Fruit fly (Drosophila melanogaster) whole organism, embryonic: ENCODE data around the gene Bro.

ENCODE experiments used
- Abd-B ChIP-seq: fragments of 200-800 bp; sonication (Bioruptor generic); optimal IDR thresholded peaks from 2 replicates; lab custom pipeline; 2018; ENCODE audit warnings: missing biosample characterization, mild to moderate bottlenecking, missing genetic modification characterization, moderate library complexity
- Bdp1 ChIP-seq: fragments of 200-800 bp; sonication (Bioruptor generic); optimal IDR thresholded peaks from 3 replicates; lab custom pipeline; 2016; ENCODE audit warnings: missing biosample characterization, missing genetic modification characterization
- Bgb ChIP-seq: fragments of 200-800 bp; sonication (Bioruptor generic); IDR thresholded peaks from 2 replicates; pipeline ENCODE4 v1.3.6; 2022; ENCODE audit warnings: missing biosample characterization, missing genetic modification characterization; ENCODE audit not compliant: partially characterized antibody
- CG10321 ChIP-seq: fragments of 200-800 bp; sonication (Bioruptor generic); IDR thresholded peaks from 2 replicates; pipeline ENCODE4 v1.3.6; 2022; ENCODE audit warnings: missing biosample characterization, missing genetic modification characterization
- CG11723 ChIP-seq: fragments of 200-800 bp; sonication (Bioruptor generic); optimal IDR thresholded peaks from 2 replicates; lab custom pipeline; 2017; ENCODE audit warnings: missing biosample characterization, mild to moderate bottlenecking, missing genetic modification characterization
- CG12071 ChIP-seq: fragments of 200-800 bp; sonication (Bioruptor generic); optimal IDR thresholded peaks from 3 replicates; lab custom pipeline; 2018; ENCODE audit warnings: missing biosample characterization, mild to moderate bottlenecking, missing genetic modification characterization
- CG1233 ChIP-seq: fragments of 200-800 bp; sonication (Bioruptor generic); optimal IDR thresholded peaks from 4 replicates; lab custom pipeline; 2018; ENCODE audit warnings: missing biosample characterization, mild to moderate bottlenecking, missing genetic modification characterization
- CG12391 ChIP-seq: fragments of 200-800 bp; sonication (Bioruptor generic); optimal IDR thresholded peaks from 3 replicates; lab custom pipeline; 2018; ENCODE audit warnings: missing biosample characterization, mild to moderate bottlenecking, missing genetic modification characterization, moderate library complexity
- CG13424 ChIP-seq: fragments of 200-800 bp; sonication (Bioruptor generic); optimal IDR thresholded peaks from 2 replicates; lab custom pipeline; 2019; ENCODE audit warnings: missing biosample characterization, mild to moderate bottlenecking, missing genetic modification characterization, moderate library complexity
- CG14965 ChIP-seq: fragments of 200-800 bp; sonication (Bioruptor generic); optimal IDR thresholded peaks from 2 replicates; lab custom pipeline; 2016; ENCODE audit warnings: missing biosample characterization, missing genetic modification characterization, borderline replicate concordance
- CG15479 ChIP-seq: fragments of 200-800 bp; sonication (Bioruptor generic); optimal IDR thresholded peaks from 3 replicates; lab custom pipeline; 2019; ENCODE audit warnings: missing biosample characterization, mild to moderate bottlenecking, missing genetic modification characterization, moderate library complexity
- CG15601 ChIP-seq: fragments of 200-800 bp; sonication (Bioruptor generic); optimal IDR thresholded peaks from 3 replicates; lab custom pipeline; 2019; ENCODE audit warnings: missing biosample characterization, mild to moderate bottlenecking, missing genetic modification characterization, moderate library complexity
- CG18599 ChIP-seq: fragments of 200-800 bp; sonication (Bioruptor generic); optimal IDR thresholded peaks from 3 replicates; lab custom pipeline; 2017; ENCODE audit warnings: missing biosample characterization, missing genetic modification characterization, mild to moderate bottlenecking, moderate library complexity, missing genetic modification reagents
- CG31441 ChIP-seq: fragments of 200-800 bp; sonication (Bioruptor generic); IDR thresholded peaks from 2 replicates; pipeline ENCODE4 v1.3.6; 2022; ENCODE audit warnings: missing biosample characterization, missing genetic modification characterization
- CG32772 ChIP-seq: fragments of 200-800 bp; sonication (Bioruptor generic); IDR thresholded peaks from 2 replicates; pipeline ENCODE4 v1.3.6; 2022; ENCODE audit warnings: missing biosample characterization, missing genetic modification characterization
- CG3995 ChIP-seq: fragments of 200-800 bp; sonication (Bioruptor generic); optimal IDR thresholded peaks from 3 replicates; lab custom pipeline; 2016; ENCODE audit warnings: missing biosample characterization, missing genetic modification characterization
- CG4424 ChIP-seq: fragments of 200-800 bp; sonication (Bioruptor generic); optimal IDR thresholded peaks from 3 replicates; lab custom pipeline; 2016; ENCODE audit warnings: missing biosample characterization, missing genetic modification characterization
- CG4854 ChIP-seq: fragments of 200-800 bp; sonication (Bioruptor generic); optimal IDR thresholded peaks from 2 replicates; lab custom pipeline; 2016; ENCODE audit warnings: missing biosample characterization, missing genetic modification characterization, inconsistent platforms
- CG7745 ChIP-seq: fragments of 200-800 bp; sonication (Bioruptor generic); optimal IDR thresholded peaks from 2 replicates; lab custom pipeline; 2018; ENCODE audit warnings: missing biosample characterization, mild to moderate bottlenecking, missing genetic modification characterization, moderate library complexity
- CG7786 ChIP-seq: fragments of 200-800 bp; sonication (Bioruptor generic); optimal IDR thresholded peaks from 2 replicates; lab custom pipeline; 2016; ENCODE audit warnings: missing biosample characterization, missing genetic modification characterization
- CG7987 ChIP-seq: fragments of 200-800 bp; sonication (Bioruptor generic); optimal IDR thresholded peaks from 2 replicates; lab custom pipeline; 2018; ENCODE audit warnings: missing biosample characterization, mild to moderate bottlenecking, missing genetic modification characterization, moderate library complexity
- Drgx ChIP-seq: fragments of 200-800 bp; sonication (Bioruptor generic); IDR thresholded peaks from 2 replicates; pipeline ENCODE4 v1.3.6; 2022; ENCODE audit warnings: missing biosample characterization, missing genetic modification characterization
- Gsc ChIP-seq: fragments of 200-800 bp; sonication (Bioruptor generic); IDR thresholded peaks from 2 replicates; pipeline ENCODE4 v1.3.6; 2022; ENCODE audit warnings: missing biosample characterization, missing genetic modification characterization
- Max ChIP-seq: fragments of 200-800 bp; sonication (Bioruptor generic); optimal IDR thresholded peaks from 2 replicates; lab custom pipeline; 2016; ENCODE audit warnings: missing biosample characterization, mild to moderate bottlenecking, missing genetic modification characterization
- Med ChIP-seq: fragments of 200-800 bp; sonication (Bioruptor generic); peaks from one replicate; lab custom pipeline; 2016; ENCODE audit warnings: missing biosample characterization, missing genetic modification characterization, mild to moderate bottlenecking, inconsistent platforms, moderate library complexity
- Meics ChIP-seq: fragments of 200-800 bp; sonication (Bioruptor generic); optimal IDR thresholded peaks from 2 replicates; lab custom pipeline; 2017; ENCODE audit warnings: missing biosample characterization, mild to moderate bottlenecking, missing genetic modification characterization
- NK7.1 ChIP-seq: fragments of 200-800 bp; sonication (Bioruptor generic); optimal IDR thresholded peaks from 3 replicates; lab custom pipeline; 2016; ENCODE audit warnings: missing biosample characterization, missing genetic modification characterization
- Nf-YB ChIP-seq: fragments of 200-800 bp; sonication (Bioruptor generic); optimal IDR thresholded peaks from 3 replicates; lab custom pipeline; 2019; ENCODE audit warnings: missing biosample characterization, mild to moderate bottlenecking, missing genetic modification characterization, moderate library complexity
- Pdp1 ChIP-seq, 2 experiments: fragments of 200-800 bp; sonication (Bioruptor generic); optimal IDR thresholded peaks; 3 replicates each; lab custom pipeline; 2016; ENCODE audit warnings: missing biosample characterization in 2 of 2, missing genetic modification characterization in 2 of 2, mild to moderate bottlenecking in 1 of 2, moderate library complexity in 1 of 2
- Rx ChIP-seq: fragments of 200-800 bp; sonication (Bioruptor generic); IDR thresholded peaks from 2 replicates; pipeline ENCODE4 v1.3.6; 2022; ENCODE audit warnings: missing biosample characterization, missing genetic modification characterization
- abd-A ChIP-seq: fragments of 200-800 bp; sonication (Bioruptor generic); optimal IDR thresholded peaks from 3 replicates; lab custom pipeline; 2019; ENCODE audit warnings: missing biosample characterization, mild to moderate bottlenecking, missing genetic modification characterization, moderate library complexity
- aop ChIP-seq: fragments of 200-800 bp; sonication (Bioruptor generic); IDR thresholded peaks from 2 replicates; pipeline ENCODE4 v1.3.6; 2022; ENCODE audit warnings: missing biosample characterization, missing genetic modification characterization
- btn ChIP-seq: fragments of 200-800 bp; sonication (Bioruptor generic); optimal IDR thresholded peaks from 2 replicates; lab custom pipeline; 2016; ENCODE audit warnings: missing biosample characterization, missing genetic modification characterization
- crc ChIP-seq: fragments of 200-800 bp; sonication (Bioruptor generic); optimal IDR thresholded peaks from 2 replicates; lab custom pipeline; 2016; ENCODE audit warnings: missing biosample characterization, missing genetic modification characterization
- dysf ChIP-seq: fragments of 200-800 bp; sonication (Bioruptor generic); IDR thresholded peaks from 3 replicates; pipeline ENCODE4 v1.3.6; 2022; ENCODE audit warnings: missing biosample characterization, missing genetic modification characterization
- en ChIP-seq: fragments of 200-800 bp; sonication (Bioruptor generic); optimal IDR thresholded peaks from 2 replicates; lab custom pipeline; 2016; ENCODE audit warnings: missing biosample characterization, missing genetic modification characterization
- eyg ChIP-seq: fragments of 200-800 bp; sonication (Bioruptor generic); optimal IDR thresholded peaks from 3 replicates; lab custom pipeline; 2016; ENCODE audit warnings: missing biosample characterization, missing genetic modification characterization
- fd3F ChIP-seq: fragments of 200-800 bp; sonication (Bioruptor generic); optimal IDR thresholded peaks from 2 replicates; lab custom pipeline; 2018; ENCODE audit warnings: missing biosample characterization, mild to moderate bottlenecking, missing genetic modification characterization, moderate library complexity
- gce ChIP-seq: fragments of 200-800 bp; sonication (Bioruptor generic); IDR thresholded peaks from 3 replicates; pipeline ENCODE4 v1.3.6; 2022; ENCODE audit warnings: missing biosample characterization, missing genetic modification characterization
- gfzf ChIP-seq: fragments of 200-800 bp; sonication (Bioruptor generic); optimal IDR thresholded peaks from 2 replicates; lab custom pipeline; 2016; ENCODE audit warnings: missing biosample characterization, mild to moderate bottlenecking, missing genetic modification characterization, moderate library complexity
- hbn ChIP-seq: fragments of 200-800 bp; sonication (Bioruptor generic); IDR thresholded peaks from 2 replicates; pipeline ENCODE4 v1.3.6; 2022; ENCODE audit warnings: missing biosample characterization, missing genetic modification characterization; ENCODE audit not compliant: partially characterized antibody
- jing ChIP-seq: fragments of 200-800 bp; sonication (Bioruptor generic); optimal IDR thresholded peaks from 2 replicates; lab custom pipeline; 2018; ENCODE audit warnings: missing biosample characterization, mild to moderate bottlenecking, missing genetic modification characterization
- mirr ChIP-seq: fragments of 200-800 bp; sonication (Bioruptor generic); optimal IDR thresholded peaks from 3 replicates; lab custom pipeline; 2018; ENCODE audit warnings: missing biosample characterization, mild to moderate bottlenecking, missing genetic modification characterization
- peb ChIP-seq: fragments of 200-800 bp; sonication (Bioruptor generic); IDR thresholded peaks from 2 replicates; pipeline ENCODE4 v1.3.6; 2022; ENCODE audit warnings: missing biosample characterization, missing genetic modification characterization
- pzg ChIP-seq: fragments of 200-800 bp; sonication (Bioruptor generic); optimal IDR thresholded peaks from 3 replicates; lab custom pipeline; 2018; ENCODE audit warnings: missing biosample characterization, mild to moderate bottlenecking, missing genetic modification characterization, moderate library complexity
- slp2 ChIP-seq: fragments of 200-800 bp; sonication (Bioruptor generic); optimal IDR thresholded peaks from 2 replicates; lab custom pipeline; 2016; ENCODE audit warnings: missing biosample characterization, missing genetic modification characterization
- stc ChIP-seq: fragments of 200-800 bp; sonication (Bioruptor generic); IDR thresholded peaks from 2 replicates; pipeline ENCODE4 v1.3.6; 2022; ENCODE audit warnings: missing biosample characterization, missing genetic modification characterization
- tgo ChIP-seq: fragments of 200-800 bp; sonication (Bioruptor generic); IDR thresholded peaks from 3 replicates; pipeline ENCODE4 v1.3.6; 2022; ENCODE audit warnings: missing biosample characterization, missing genetic modification characterization
- toy ChIP-seq: fragments of 200-800 bp; sonication (Bioruptor generic); IDR thresholded peaks from 2 replicates; pipeline ENCODE4 v1.3.6; 2022; ENCODE audit warnings: missing biosample characterization, missing genetic modification characterization
- usp ChIP-seq: fragments of >200 bp; optimal IDR thresholded peaks from 2 replicates; lab custom pipeline; 2017; ENCODE audit warnings: missing biosample characterization, missing genetic modification characterization

The Bro gene

dm6 chr3L:1618116-1618727 lies 29.4 kb upstream of the Bro start, which contains the start of the genes CG13926, ABCB7 and CG33230:
CG13926 (minus strand) TSS chr3L:1618158.
ABCB7 (plus strand) TSS chr3L:1618414.
CG33230 (plus strand) TSS chr3L:1618414.
- TF ChIP-seq NK7.1: no peak
- no peak for TF ChIP-seq gce (GFP tag; lab: Robert Waterston, UW)
- no peak for TF ChIP-seq tgo
- peak; percentile 24 for TF ChIP-seq CG3995 (GFP tag; lab: Kevin White, UChicago)
- 0 out of 3 replicates have a peak, but pooled peaks have one; percentile 30 for TF ChIP-seq dysf (GFP tag; lab: Robert Waterston, UW)
- TF ChIP-seq jing: no peak
- no peak for TF ChIP-seq CG15479 (GFP tag; lab: Kevin White, UChicago)
- no peak for TF ChIP-seq CG32772 (GFP tag; lab: Robert Waterston, UW)
- no peak for TF ChIP-seq CG10321 (GFP tag; lab: Robert Waterston, UW)
- no peak for TF ChIP-seq CG12071
- TF ChIP-seq CG4854 (GFP tag; lab: Kevin White, UChicago): no peak
- no peak for TF ChIP-seq toy (GFP tag; lab: Robert Waterston, UW)
- TF ChIP-seq Bdp1 (GFP tag; lab: Kevin White, UChicago): peak; percentile 13
- TF ChIP-seq CG15601 (tag; lab: Kevin White, UChicago): no peak
- TF ChIP-seq stc: no peak
- no peak for TF ChIP-seq Gsc (GFP tag; lab: Robert Waterston, UW)
- TF ChIP-seq Nf-YB (GFP tag; lab: Kevin White, UChicago): no peak
- no peak for TF ChIP-seq CG7786 (GFP tag; lab: Kevin White, UChicago)
- no peak; the same call in 1 of the 2 replicates for TF ChIP-seq CG31441 (GFP tag; lab: Robert Waterston, UW)
- TF ChIP-seq peb (GFP tag; lab: Robert Waterston, UW): no peak
- peak; percentile 39 for TF ChIP-seq CG13424 (tag; lab: Kevin White, UChicago)
- no peak for TF ChIP-seq aop
- TF ChIP-seq usp (GFP tag; lab: Kevin White, UChicago): no peak
- TF ChIP-seq Abd-B (GFP tag; lab: Kevin White, UChicago): peak; percentile 14
- TF ChIP-seq abd-A (tag; lab: Kevin White, UChicago): no peak
- peak; percentile 47 for TF ChIP-seq Bgb (GFP tag; lab: Robert Waterston, UW)
- no peak for TF ChIP-seq slp2 (GFP tag; lab: Kevin White, UChicago)
- no peak for TF ChIP-seq mirr (GFP tag; lab: Kevin White, UChicago)
- TF ChIP-seq CG18599 (GFP tag; lab: Kevin White, UChicago): peak; percentile 61
- TF ChIP-seq CG1233: no peak
- TF ChIP-seq btn: no peak
- peak; percentile 54 for TF ChIP-seq pzg (GFP tag; lab: Kevin White, UChicago)
- TF ChIP-seq CG12391 (tag; lab: Kevin White, UChicago): peak; percentile 55
- TF ChIP-seq CG4424 (GFP tag; lab: Kevin White, UChicago): peak; percentile 44
- TF ChIP-seq gfzf (GFP tag; lab: Kevin White, UChicago): no peak
- 0 out of 2 replicates have a peak, but pooled peaks have one; percentile 12 for TF ChIP-seq Drgx (GFP tag; lab: Robert Waterston, UW)
- TF ChIP-seq Meics (GFP tag; lab: Kevin White, UChicago): peak; percentile 45
- TF ChIP-seq hbn (GFP tag; lab: Robert Waterston, UW): 0 out of 2 replicates have a peak, but pooled peaks have one; percentile 21
- no peak for TF ChIP-seq CG14965
- TF ChIP-seq Max (GFP tag; lab: Kevin White, UChicago): peak; percentile 44
- no peak for TF ChIP-seq crc (GFP tag; lab: Kevin White, UChicago)
- TF ChIP-seq Med (GFP tag; lab: Kevin White, UChicago): peak; percentile 92
- no peak for TF ChIP-seq en (GFP tag; lab: Kevin White, UChicago)
- TF ChIP-seq eyg (GFP tag; lab: Kevin White, UChicago): no peak
- TF ChIP-seq Pdp1 (GFP tag; optimal IDR thresholded peaks at IDR 0.05; lab: Kevin White, UChicago): peak; percentile 39 to 77
- TF ChIP-seq Rx (GFP tag; lab: Robert Waterston, UW): no peak
- TF ChIP-seq CG11723 (GFP tag; lab: Kevin White, UChicago): no peak
- TF ChIP-seq CG7987 (GFP tag; lab: Kevin White, UChicago): no peak
- no peak for TF ChIP-seq CG7745
- no peak for TF ChIP-seq fd3F (GFP tag; lab: Kevin White, UChicago)
